Fruit fly (Drosophila melanogaster): ENCODE results near the gene Rab39.

The Rab39 gene

dm6 chrX:7696711-7697654 lies 37.7 kb upstream of the Rab39 start:
- TF ChIP-seq h (optimal IDR thresholded peaks at IDR 0.05), result no peak
- TF ChIP-seq Myc (optimal IDR thresholded peaks at IDR 0.05), result no peak
- no peak for TF ChIP-seq psq (optimal IDR thresholded peaks at IDR 0.05)
- no peak for TF ChIP-seq Sin3A (optimal IDR thresholded peaks at IDR 0.05)
- TF ChIP-seq ttk (optimal IDR thresholded peaks at IDR 0.05), result no peak
- TF ChIP-seq insv (optimal IDR thresholded peaks at IDR 0.05), result no peak

- TF ChIP-seq h (optimal IDR thresholded peaks at IDR 0.05) (no peak), insv (optimal IDR thresholded peaks at IDR 0.05) (no peak), Myc (optimal IDR thresholded peaks at IDR 0.05) (no peak), psq (optimal IDR thresholded peaks at IDR 0.05) (no peak), ttk (optimal IDR thresholded peaks at IDR 0.05) (no peak), Sin3A (optimal IDR thresholded peaks at IDR 0.05) (no peak)
Observed at dm6 chrX:7698000-7698896, 36.5 kb upstream of the Rab39 start.

dm6 chrX:7699584-7700238 lies 35.0 kb upstream of the Rab39 start:
- TF ChIP-seq Myc (optimal IDR thresholded peaks at IDR 0.05) (no peak), h (optimal IDR thresholded peaks at IDR 0.05) (no peak), Sin3A (optimal IDR thresholded peaks at IDR 0.05) (no peak), ttk (optimal IDR thresholded peaks at IDR 0.05) (no peak), insv (optimal IDR thresholded peaks at IDR 0.05) (no peak), psq (optimal IDR thresholded peaks at IDR 0.05) (no peak)

dm6 chrX:7700239-7700793 lies 34.4 kb upstream of the Rab39 start:
- TF ChIP-seq Sin3A (optimal IDR thresholded peaks at IDR 0.05) (no peak), insv (optimal IDR thresholded peaks at IDR 0.05) (no peak), psq (optimal IDR thresholded peaks at IDR 0.05) (peak; percentile 21), Myc (optimal IDR thresholded peaks at IDR 0.05) (no peak)

- TF ChIP-seq insv (optimal IDR thresholded peaks at IDR 0.05), result no peak
- no peak for TF ChIP-seq ttk (optimal IDR thresholded peaks at IDR 0.05)
- no peak for TF ChIP-seq psq (optimal IDR thresholded peaks at IDR 0.05)
- no peak for TF ChIP-seq Myc (optimal IDR thresholded peaks at IDR 0.05)
- no peak for TF ChIP-seq h (optimal IDR thresholded peaks at IDR 0.05)
- no peak for TF ChIP-seq Sin3A (optimal IDR thresholded peaks at IDR 0.05)
Observed at dm6 chrX:7701282-7702078, 33.2 kb upstream of the Rab39 start.

- no peak for TF ChIP-seq Sin3A (optimal IDR thresholded peaks at IDR 0.05)
- no peak for TF ChIP-seq Myc (optimal IDR thresholded peaks at IDR 0.05)
- no peak for TF ChIP-seq psq (optimal IDR thresholded peaks at IDR 0.05)
- no peak for TF ChIP-seq h (optimal IDR thresholded peaks at IDR 0.05)
- no peak for TF ChIP-seq ttk (optimal IDR thresholded peaks at IDR 0.05)
- TF ChIP-seq insv (optimal IDR thresholded peaks at IDR 0.05), result no peak
Observed at dm6 chrX:7702160-7702907, 32.4 kb upstream of the Rab39 start.

- TF ChIP-seq h (optimal IDR thresholded peaks at IDR 0.05) (no peak), ttk (optimal IDR thresholded peaks at IDR 0.05) (no peak), Sin3A (optimal IDR thresholded peaks at IDR 0.05) (no peak)
Observed at dm6 chrX:7703865-7704221, 30.9 kb upstream of the Rab39 start.

dm6 chrX:7704262-7705174 lies 30.2 kb upstream of the Rab39 start:
- TF ChIP-seq Sin3A (optimal IDR thresholded peaks at IDR 0.05) (no peak), Myc (optimal IDR thresholded peaks at IDR 0.05) (no peak), h (optimal IDR thresholded peaks at IDR 0.05) (no peak), ttk (optimal IDR thresholded peaks at IDR 0.05) (no peak), psq (optimal IDR thresholded peaks at IDR 0.05) (no peak), insv (optimal IDR thresholded peaks at IDR 0.05) (no peak)

- TF ChIP-seq h (optimal IDR thresholded peaks at IDR 0.05), result no peak
- TF ChIP-seq Myc (optimal IDR thresholded peaks at IDR 0.05), result no peak
- no peak for TF ChIP-seq insv (optimal IDR thresholded peaks at IDR 0.05)
- no peak for TF ChIP-seq psq (optimal IDR thresholded peaks at IDR 0.05)
- no peak for TF ChIP-seq ttk (optimal IDR thresholded peaks at IDR 0.05)
- TF ChIP-seq Sin3A (optimal IDR thresholded peaks at IDR 0.05), result no peak
Observed at dm6 chrX:7705175-7706097, 29.3 kb upstream of the Rab39 start.

All from Kc167 (cell line).